Worm (Caenorhabditis elegans): ENCODE results near the gene C50C3.1.

- no peak for TF ChIP-seq nhr-129 (tag; optimal IDR thresholded peaks at IDR 0.05)
- no peak for TF ChIP-seq ZK546.5 (tag; optimal IDR thresholded peaks at IDR 0.05)
- no peak for TF ChIP-seq nhr-25 (tag; optimal IDR thresholded peaks at IDR 0.05)
- TF ChIP-seq ztf-4 (tag; optimal IDR thresholded peaks at IDR 0.05) = no peak
- no peak for TF ChIP-seq lin-39 (tag; optimal IDR thresholded peaks at IDR 0.05)
- no peak for TF ChIP-seq unc-62 (GFP tag; optimal IDR thresholded peaks at IDR 0.05)
- no peak for TF ChIP-seq elt-1 (tag; optimal IDR thresholded peaks at IDR 0.05)
- TF ChIP-seq ama-1 (optimal IDR thresholded peaks at IDR 0.05) = no peak
- no peak for TF ChIP-seq F13H6.1 (tag; optimal IDR thresholded peaks at IDR 0.05)
- TF ChIP-seq nhr-10 (tag; optimal IDR thresholded peaks at IDR 0.05) = no peak
- no peak for TF ChIP-seq lin-13 (GFP tag; optimal IDR thresholded peaks at IDR 0.05)
Measured at ce11 chrIII:8216224-8216623, 24.4 kb downstream of the C50C3.1 start, which contains the start of gene unc-86.
